Fruit fly (Drosophila melanogaster) whole organism: ENCODE data around the gene Rcd4.
A peak's percentile ranks its signal among the peaks of the same experiment; 100 is the strongest.

Source experiments
- CG8478 ChIP-seq: fragments of >200 bp; optimal IDR thresholded peaks from 2 replicates; lab custom pipeline; 2018; ENCODE audit warnings: inconsistent platforms
- Dll ChIP-seq: fragments of >200 bp; optimal IDR thresholded peaks from 2 replicates; lab custom pipeline; 2017
- EcR ChIP-seq, 2 experiments: fragments of >200 bp; optimal IDR thresholded peaks; 2 replicates each; lab custom pipeline; 2017; ENCODE audit warnings: missing biosample characterization in 2 of 2, missing genetic modification characterization in 2 of 2, missing genetic modification reagents in 2 of 2
- pan ChIP-seq: fragments of >200 bp; optimal IDR thresholded peaks from 2 replicates; lab custom pipeline; 2017
- psq ChIP-seq: fragments of >200 bp; optimal IDR thresholded peaks from 2 replicates; lab custom pipeline; 2017
- usp ChIP-seq: fragments of >200 bp; optimal IDR thresholded peaks from 2 replicates; lab custom pipeline; 2017; ENCODE audit warnings: missing biosample characterization, missing genetic modification characterization, mixed read lengths

Rcd4 gene

DNA sequence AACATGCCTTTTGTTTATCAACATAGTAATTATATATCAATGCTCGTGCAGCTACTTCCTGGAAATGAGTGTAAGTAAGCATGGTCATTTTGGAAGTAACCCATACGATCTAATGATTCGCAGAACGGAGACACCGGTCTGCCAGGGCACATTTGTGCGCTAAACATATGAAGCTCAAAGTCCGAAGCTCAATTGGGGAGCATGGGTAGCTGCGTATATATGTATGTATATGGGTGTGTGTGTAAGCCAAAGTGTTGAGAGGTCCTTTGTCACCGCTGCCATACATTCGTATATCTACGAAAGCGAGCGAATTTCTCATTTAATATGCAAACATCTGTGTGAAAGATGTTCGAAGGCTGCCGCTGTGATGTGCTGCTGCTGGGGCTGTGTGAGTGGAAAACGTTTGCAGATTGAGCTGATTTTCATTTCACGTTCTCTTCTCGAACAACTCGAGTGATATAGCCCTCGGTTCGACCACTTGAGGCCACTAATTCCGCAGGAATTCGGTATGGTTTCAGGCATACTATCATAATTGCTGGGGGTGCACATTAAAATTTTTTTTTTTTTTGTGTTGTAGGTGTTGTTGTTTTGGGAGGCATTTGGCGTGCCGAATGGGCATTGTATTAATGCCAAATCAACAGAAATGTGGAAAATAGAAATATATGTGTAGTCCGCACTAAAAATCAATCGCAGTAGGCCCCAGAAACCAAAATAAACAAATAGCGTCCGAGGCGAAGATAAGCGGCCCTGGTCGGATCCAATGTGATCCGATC lies 35.6 kb downstream of the Rcd4 start:
- TF ChIP-seq pan (lab: Kevin White, UChicago), result no peak
- TF ChIP-seq EcR (GFP tag; optimal IDR thresholded peaks at IDR 0.05; lab: Kevin White, UChicago), result no peak
- TF ChIP-seq Dll (lab: Kevin White, UChicago), result no peak
- no peak for TF ChIP-seq CG8478 (lab: Kevin White, UChicago)
- TF ChIP-seq usp (GFP tag; lab: Kevin White, UChicago), result no peak
- no peak for TF ChIP-seq psq

DNA sequence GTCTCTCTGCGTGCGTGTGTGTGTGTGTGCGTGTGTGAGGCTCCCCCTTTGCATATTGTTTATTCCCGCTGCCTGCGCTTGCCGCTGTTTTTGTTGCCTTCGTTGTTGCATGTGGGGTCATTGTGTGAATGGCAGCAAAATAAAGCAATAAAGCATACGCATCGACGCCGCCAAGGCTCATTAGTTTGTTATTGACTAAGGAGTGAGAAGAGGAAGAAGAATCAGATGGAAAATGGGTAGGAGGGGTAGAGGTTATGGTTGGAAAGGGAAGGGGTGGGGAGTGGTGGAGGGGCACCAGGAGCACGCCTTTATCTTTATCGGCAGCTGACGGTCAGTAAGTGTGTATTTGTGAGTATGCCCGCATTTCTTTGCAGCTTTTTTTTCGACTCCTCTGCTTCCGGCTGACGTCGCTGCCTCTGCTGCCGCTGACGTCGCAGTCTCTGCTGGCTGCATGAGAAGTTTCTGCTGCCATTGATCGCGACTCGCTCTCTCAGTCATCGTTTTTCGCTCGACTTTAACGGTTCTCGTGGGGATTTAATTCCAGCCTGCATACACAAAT lies 36.8 kb downstream of the Rcd4 start:
- TF ChIP-seq EcR (GFP tag; optimal IDR thresholded peaks at IDR 0.05; lab: Kevin White, UChicago) (peak in 1 of 2 experiments; percentile 51), CG8478 (lab: Kevin White, UChicago) (no peak)

DNA sequence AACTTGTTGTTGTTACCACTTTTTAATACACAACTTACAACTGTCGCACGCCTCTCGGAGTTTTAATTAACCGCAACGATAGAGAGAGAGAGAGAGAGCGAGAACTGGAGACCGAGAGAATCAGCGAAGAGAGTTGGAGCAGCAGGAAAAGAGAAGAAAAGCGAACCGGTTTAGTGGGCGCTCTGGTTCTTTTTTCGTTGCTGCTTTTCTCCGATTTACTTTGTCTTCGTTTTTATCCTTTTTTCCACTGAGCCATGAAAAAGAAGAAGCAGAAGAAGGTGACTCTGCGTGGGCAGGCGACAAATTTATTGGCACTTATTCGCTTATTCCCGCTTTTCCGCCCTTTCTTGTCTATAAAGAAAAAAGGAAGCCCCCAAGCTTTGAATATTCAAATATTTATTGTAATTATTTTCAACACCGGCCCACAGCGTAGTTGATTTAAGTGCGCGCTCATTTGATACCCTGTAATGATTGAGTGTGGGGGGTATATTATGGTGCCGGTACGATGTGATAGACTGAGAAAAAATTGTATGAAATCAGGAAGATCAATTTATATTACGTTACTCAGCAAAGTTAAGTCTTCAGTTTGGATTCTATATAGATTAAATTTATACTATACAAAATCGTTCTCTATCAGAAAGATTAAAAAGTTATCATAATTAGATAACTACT lies 37.7 kb downstream of the Rcd4 start:
- TF ChIP-seq psq (no peak), usp (GFP tag; lab: Kevin White, UChicago) (no peak), pan (lab: Kevin White, UChicago) (peak; percentile 58), CG8478 (lab: Kevin White, UChicago) (no peak)

DNA sequence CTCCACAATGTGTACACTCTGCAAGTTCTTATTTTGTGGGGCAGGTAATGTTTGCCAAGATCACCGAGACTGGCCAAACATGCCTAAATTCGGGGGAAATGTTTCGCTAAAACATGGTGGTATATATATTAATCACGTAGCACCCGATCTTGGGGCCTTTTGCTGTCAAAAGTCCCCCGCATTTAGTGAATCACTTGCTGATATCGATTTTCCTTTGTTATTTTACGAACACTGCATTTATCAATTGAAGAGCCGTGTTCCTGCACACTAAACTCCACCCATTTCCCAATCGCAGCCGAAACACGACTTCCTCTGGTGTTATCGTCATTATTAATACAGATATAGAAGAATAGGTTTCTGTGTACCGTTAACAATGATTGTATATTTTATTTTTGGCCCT lies 39.1 kb downstream of the Rcd4 start:
- TF ChIP-seq CG8478 (lab: Kevin White, UChicago) (no peak), pan (lab: Kevin White, UChicago) (no peak), Dll (lab: Kevin White, UChicago) (no peak), EcR (GFP tag; optimal IDR thresholded peaks at IDR 0.05; lab: Kevin White, UChicago) (no peak), psq (no peak), usp (GFP tag; lab: Kevin White, UChicago) (no peak)

DNA sequence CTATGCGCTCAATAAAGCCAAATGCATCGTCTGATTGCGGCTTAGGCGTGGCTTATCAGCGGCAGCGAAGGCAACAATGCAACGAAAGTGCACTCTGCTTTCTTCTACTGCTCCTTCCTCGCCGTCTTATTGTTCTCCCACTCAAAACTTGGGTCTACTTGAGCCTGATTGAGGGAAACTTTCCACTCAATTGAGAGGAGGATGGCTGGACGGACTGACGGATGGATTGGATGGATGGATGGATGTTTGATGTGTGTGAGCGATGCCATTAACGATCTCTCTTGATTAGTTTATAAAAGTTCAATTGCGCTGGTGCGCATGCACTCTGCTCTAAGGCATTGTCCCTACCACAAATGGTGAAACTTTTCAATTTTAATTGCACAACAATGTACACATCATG lies 40.4 kb downstream of the Rcd4 start:
- TF ChIP-seq pan (lab: Kevin White, UChicago), result no peak
- no peak for TF ChIP-seq Dll (lab: Kevin White, UChicago)

DNA sequence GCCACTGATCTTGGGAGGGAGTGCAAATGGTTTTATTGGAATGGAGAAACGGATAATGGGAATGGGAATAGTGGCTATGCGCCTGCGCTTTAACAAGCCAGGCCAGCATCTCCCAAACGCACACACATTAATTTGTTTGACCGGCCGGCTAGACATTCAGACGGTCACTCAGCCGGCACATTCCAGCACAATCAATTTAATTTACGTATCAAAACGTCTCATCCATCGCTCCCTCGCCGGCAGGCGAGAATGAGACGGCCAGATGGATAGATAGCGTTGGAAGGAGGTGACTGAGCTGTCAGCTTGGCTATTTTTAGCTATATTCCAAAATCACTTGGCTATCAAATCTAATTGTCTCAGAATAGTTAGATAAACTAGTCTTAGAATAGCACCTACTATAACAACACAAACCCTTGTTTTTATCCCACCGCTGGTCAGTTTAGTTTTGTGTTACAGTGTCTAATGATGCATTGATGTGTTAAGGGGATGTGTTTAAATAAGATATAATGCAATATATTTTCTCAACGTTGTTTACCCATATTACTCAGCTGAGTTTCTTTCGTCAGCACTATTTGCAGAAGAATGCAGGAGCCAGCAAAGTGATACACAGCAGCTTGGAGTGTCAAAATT lies 40.9 kb downstream of the Rcd4 start:
- TF ChIP-seq Dll (lab: Kevin White, UChicago) (no peak), psq (no peak)

DNA sequence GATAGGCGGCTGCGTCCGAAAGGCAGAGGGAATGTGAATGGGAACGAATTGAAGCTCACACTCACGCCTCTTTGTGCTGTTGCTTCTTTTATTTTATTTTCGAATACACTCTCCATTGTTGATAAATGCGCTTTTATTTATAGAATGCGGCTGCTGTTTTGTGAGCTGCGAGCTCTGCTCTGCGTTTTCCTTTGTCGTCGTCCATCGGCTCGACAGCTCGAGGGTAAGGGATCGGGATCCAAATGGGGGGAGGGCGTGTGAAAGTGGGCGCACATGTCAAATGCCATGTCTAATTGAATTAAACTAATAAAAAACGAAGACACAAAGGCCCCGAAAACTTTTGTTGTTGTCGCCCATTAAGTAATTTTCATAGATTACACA lies 41.4 kb downstream of the Rcd4 start:
- TF ChIP-seq EcR (GFP tag; optimal IDR thresholded peaks at IDR 0.05; lab: Kevin White, UChicago), result peak in 1 of 2 experiments; percentile 1
- TF ChIP-seq psq, result no peak
- no peak for TF ChIP-seq pan (lab: Kevin White, UChicago)
- TF ChIP-seq usp (GFP tag; lab: Kevin White, UChicago), result no peak

DNA sequence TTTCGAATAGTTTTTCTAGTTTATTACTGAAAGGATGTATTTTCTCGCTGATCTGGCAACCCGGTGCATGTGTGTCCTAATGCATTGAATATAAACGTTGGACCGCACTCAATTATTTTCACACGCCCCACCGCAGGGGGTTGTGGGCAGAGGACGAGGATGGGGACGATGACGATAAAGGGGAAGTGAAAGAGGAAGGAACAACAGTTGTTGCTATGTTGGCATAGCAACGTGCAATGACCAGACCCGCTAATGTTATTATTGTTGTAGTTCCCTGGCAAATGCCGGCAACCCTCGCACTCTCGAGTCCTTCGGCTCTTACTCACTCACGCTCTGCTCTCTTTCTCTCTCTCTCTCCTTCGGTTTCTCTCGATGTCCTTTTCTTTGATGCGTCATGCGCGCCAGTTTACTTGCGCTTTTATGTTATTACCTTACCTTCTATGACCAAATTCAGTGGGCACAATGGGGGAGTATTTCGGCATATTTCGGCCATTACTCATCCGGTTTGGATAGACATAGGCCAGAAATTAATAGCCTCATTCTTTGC lies 42.1 kb downstream of the Rcd4 start:
- TF ChIP-seq Dll (lab: Kevin White, UChicago) (no peak), usp (GFP tag; lab: Kevin White, UChicago) (no peak), CG8478 (lab: Kevin White, UChicago) (no peak), EcR (GFP tag; optimal IDR thresholded peaks at IDR 0.05; lab: Kevin White, UChicago) (no peak), psq (no peak), pan (lab: Kevin White, UChicago) (no peak)

DNA sequence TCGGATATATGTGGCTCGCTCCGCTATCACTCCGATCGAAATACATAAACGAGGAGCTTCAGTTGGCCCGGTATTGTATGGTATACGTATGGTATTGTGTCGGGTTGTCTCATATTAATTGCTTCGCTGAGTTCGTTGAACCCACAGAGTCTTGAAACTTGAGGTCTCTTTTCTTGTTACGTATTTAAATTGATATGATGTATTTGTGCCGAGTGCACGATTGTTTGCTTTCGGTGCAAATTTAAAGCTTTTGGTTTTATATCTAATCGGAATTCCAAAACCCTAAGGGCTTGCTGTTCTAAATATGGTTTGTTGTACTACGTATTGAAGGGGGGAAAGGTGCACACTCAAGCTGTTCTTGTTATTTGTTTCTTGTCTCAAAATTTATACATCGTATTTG lies 42.6 kb downstream of the Rcd4 start:
- TF ChIP-seq CG8478 (lab: Kevin White, UChicago) (no peak), pan (lab: Kevin White, UChicago) (no peak), EcR (GFP tag; optimal IDR thresholded peaks at IDR 0.05; lab: Kevin White, UChicago) (peak in 1 of 2 experiments; percentile 20)

DNA sequence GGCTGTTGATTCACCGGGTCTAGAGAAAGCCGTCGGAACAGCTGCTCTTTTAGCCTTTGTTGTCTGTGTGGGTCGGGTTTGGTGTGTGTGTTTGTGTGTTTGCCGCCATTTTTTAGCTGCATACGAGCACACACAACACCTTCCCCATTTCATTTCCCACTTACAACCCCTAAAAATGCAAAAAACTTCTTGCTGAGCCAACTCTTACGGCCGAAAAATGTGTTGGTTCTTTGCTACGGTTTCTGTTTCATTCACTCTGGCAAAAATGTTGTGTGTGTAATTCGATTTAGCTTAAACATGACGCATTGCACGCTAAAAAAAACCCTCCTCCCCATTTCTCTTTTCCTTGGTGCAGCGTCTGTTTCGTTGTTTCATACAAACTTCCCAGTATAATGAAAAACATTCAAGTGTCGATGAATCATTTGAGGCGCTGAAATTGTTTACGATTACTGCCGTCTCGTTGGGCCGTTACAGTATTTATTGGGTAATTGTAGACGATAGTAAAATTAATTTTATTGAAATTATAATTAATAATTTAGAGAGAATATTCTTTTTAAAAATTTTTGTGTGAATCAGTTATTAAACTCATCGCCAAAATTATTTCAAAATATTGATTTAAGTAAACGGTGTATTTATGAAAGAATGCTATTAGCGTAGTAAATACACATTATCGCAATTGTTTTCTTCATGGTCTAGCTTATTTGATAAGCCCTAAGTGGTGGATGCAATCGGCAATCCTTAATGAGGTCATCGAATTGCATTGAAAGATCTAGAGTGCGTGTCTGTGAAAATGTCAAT lies 43.5 kb downstream of the Rcd4 start:
- TF ChIP-seq CG8478 (lab: Kevin White, UChicago) (no peak), EcR (GFP tag; optimal IDR thresholded peaks at IDR 0.05; lab: Kevin White, UChicago) (no peak), psq (no peak), pan (lab: Kevin White, UChicago) (no peak), usp (GFP tag; lab: Kevin White, UChicago) (no peak), Dll (lab: Kevin White, UChicago) (no peak)

DNA sequence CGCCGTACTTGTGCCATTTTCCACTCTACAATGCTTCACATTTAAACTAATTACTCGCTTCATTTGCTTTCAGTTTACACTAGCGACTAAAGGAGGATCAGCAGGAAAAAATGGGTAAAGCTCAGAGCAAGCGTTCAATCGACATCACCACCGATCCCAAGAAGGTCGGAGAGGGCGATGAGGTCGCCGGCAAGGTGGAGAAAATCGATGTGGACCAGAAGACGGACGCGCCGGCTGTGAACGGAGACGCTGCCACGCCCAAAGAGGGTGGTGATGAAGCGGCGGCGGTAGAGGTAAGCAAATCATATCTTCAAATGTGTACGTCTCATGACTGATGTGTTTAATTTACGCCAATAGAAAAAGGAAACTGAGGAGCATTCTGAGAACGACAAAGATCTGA lies 44.1 kb downstream of the Rcd4 start:
- TF ChIP-seq psq (no peak), Dll (lab: Kevin White, UChicago) (no peak), pan (lab: Kevin White, UChicago) (no peak), EcR (GFP tag; optimal IDR thresholded peaks at IDR 0.05; lab: Kevin White, UChicago) (no peak), usp (GFP tag; lab: Kevin White, UChicago) (no peak), CG8478 (lab: Kevin White, UChicago) (no peak)
